Worm (Caenorhabditis elegans) whole organism, L4 larva: Measurements from ENCODE around the gene C14C6.6.

Experiments
- F44E2.7 ChIP-seq: fragments of 200-800 bp; sonication (Bioruptor generic); IDR thresholded peaks from 2 replicates; pipeline ENCODE4 v2.1.2; 2022; ENCODE audit warnings: missing genetic modification characterization, missing compliant biosample characterization
- R02D3.7 ChIP-seq: fragments of 150-350 bp; sonication (generic microtip); optimal IDR thresholded peaks from 3 replicates; lab custom pipeline; 2014; ENCODE audit warnings: missing biosample characterization, missing genetic modification characterization
- Y105C5A.15 ChIP-seq: fragments of 200-800 bp; sonication (Bioruptor generic); IDR thresholded peaks from 2 replicates; pipeline ENCODE4 v1.3.6; 2022; ENCODE audit warnings: missing genetic modification characterization, missing compliant biosample characterization
- Y48G9A.11 ChIP-seq: fragments of 200-800 bp; sonication (Bioruptor generic); IDR thresholded peaks from 2 replicates; pipeline ENCODE4 v1.3.6; 2022; ENCODE audit warnings: missing genetic modification reagents, missing genetic modification characterization, missing compliant biosample characterization
- aha-1 ChIP-seq: fragments of 150-350 bp; peaks from one replicate; lab custom pipeline; 2014; ENCODE audit warnings: missing biosample characterization, missing genetic modification characterization
- ceh-62 ChIP-seq: sonication (generic microtip); optimal IDR thresholded peaks from 2 replicates; lab custom pipeline; 2017; ENCODE audit warnings: missing biosample characterization, missing genetic modification characterization
- ceh-82 ChIP-seq: sonication (generic microtip); optimal IDR thresholded peaks from 2 replicates; lab custom pipeline; 2017; ENCODE audit warnings: missing biosample characterization, missing genetic modification characterization
- ces-1 ChIP-seq: fragments of 150-350 bp; sonication (generic microtip); optimal IDR thresholded peaks from 4 replicates; lab custom pipeline; 2014; ENCODE audit warnings: missing biosample characterization, missing genetic modification reagents, missing genetic modification characterization
- cey-2 ChIP-seq: sonication (generic microtip); optimal IDR thresholded peaks from 3 replicates; lab custom pipeline; 2017; ENCODE audit warnings: missing genetic modification characterization, mild to moderate bottlenecking, missing compliant biosample characterization, antibody characterized with exemption, borderline replicate concordance; ENCODE audit not compliant: insufficient read depth
- daf-8 ChIP-seq: fragments of 200-800 bp; sonication (Bioruptor generic); IDR thresholded peaks from 2 replicates; pipeline ENCODE4 v1.3.6; 2022; ENCODE audit warnings: missing genetic modification characterization, missing compliant biosample characterization
- dmd-8 ChIP-seq: fragments of 200-800 bp; sonication (Bioruptor generic); IDR thresholded peaks from 2 replicates; pipeline ENCODE4 v1.3.6; 2022; ENCODE audit warnings: missing genetic modification characterization, missing compliant biosample characterization
- dmd-9 ChIP-seq: fragments of 200-800 bp; sonication (Bioruptor generic); IDR thresholded peaks from 2 replicates; pipeline ENCODE4 v1.3.6; 2022; ENCODE audit warnings: missing genetic modification reagents, missing genetic modification characterization, missing compliant biosample characterization
- dpl-1 ChIP-seq: fragments of 150-350 bp; optimal IDR thresholded peaks from 2 replicates; lab custom pipeline; 2014; ENCODE audit warnings: missing biosample characterization, missing genetic modification reagents, missing genetic modification characterization
- duxl-1 ChIP-seq: sonication (generic microtip); optimal IDR thresholded peaks from 2 replicates; lab custom pipeline; 2016; ENCODE audit warnings: mild to moderate bottlenecking, missing genetic modification characterization, moderate library complexity, missing compliant biosample characterization; ENCODE audit not compliant: poor library complexity
- hif-1 ChIP-seq, 2 experiments: sonication (generic microtip); optimal IDR thresholded peaks; 2 replicates each; lab custom pipeline; 2016 to 2017; ENCODE audit warnings: missing compliant biosample characterization in 2 of 2, missing genetic modification characterization in 2 of 2, missing genetic modification reagents in 2 of 2, missing genotype in 2 of 2, mild to moderate bottlenecking in 1 of 2
- hlh-11 ChIP-seq: fragments of 200-800 bp; sonication (Bioruptor generic); optimal IDR thresholded peaks from 2 replicates; lab custom pipeline; 2018; ENCODE audit warnings: mild to moderate bottlenecking, missing genetic modification characterization, missing compliant biosample characterization
- hmg-1.1 ChIP-seq: fragments of 200-800 bp; sonication (Bioruptor generic); IDR thresholded peaks from 2 replicates; pipeline ENCODE4 v1.3.6; 2022; ENCODE audit warnings: missing genetic modification reagents, missing genetic modification characterization, missing compliant biosample characterization
- lin-1 ChIP-seq: fragments of 200-800 bp; sonication (Bioruptor generic); IDR thresholded peaks from 2 replicates; pipeline ENCODE4 v1.3.6; 2022; ENCODE audit warnings: missing genetic modification reagents, missing genetic modification characterization, missing compliant biosample characterization
- lin-13 ChIP-seq: fragments of 150-350 bp; optimal IDR thresholded peaks from 2 replicates; lab custom pipeline; 2014; ENCODE audit warnings: missing biosample characterization, missing genetic modification reagents, missing genetic modification characterization
- mdl-1 ChIP-seq, 2 experiments: fragments of 150-350 bp in 1 of 2; sonication (generic microtip) in 1 of 2; optimal IDR thresholded peaks; 2 replicates each; lab custom pipeline; 2014 to 2017; ENCODE audit warnings: missing biosample characterization in 2 of 2, missing genetic modification characterization in 2 of 2
- mep-1 ChIP-seq: fragments of 150-350 bp; sonication (generic microtip); optimal IDR thresholded peaks from 3 replicates; lab custom pipeline; 2014; ENCODE audit warnings: missing biosample characterization, missing genetic modification characterization
- nhr-111 ChIP-seq: fragments of 200-800 bp; sonication (Bioruptor generic); optimal IDR thresholded peaks from 2 replicates; lab custom pipeline; 2018; ENCODE audit warnings: mild to moderate bottlenecking, missing genetic modification characterization, missing compliant biosample characterization
- nhr-237 ChIP-seq: sonication (generic microtip); optimal IDR thresholded peaks from 2 replicates; lab custom pipeline; 2017; ENCODE audit warnings: missing biosample characterization, missing genetic modification characterization
- nhr-25 ChIP-seq: sonication (generic microtip); optimal IDR thresholded peaks from 2 replicates; lab custom pipeline; 2017; ENCODE audit warnings: missing genetic modification characterization, mild to moderate bottlenecking, missing compliant biosample characterization, antibody characterized with exemption, moderate library complexity, borderline replicate concordance; ENCODE audit not compliant: insufficient read depth
- nhr-76 ChIP-seq: fragments of 150-350 bp; optimal IDR thresholded peaks from 2 replicates; lab custom pipeline; 2014; ENCODE audit warnings: missing biosample characterization, missing genetic modification characterization
- php-3 ChIP-seq: fragments of 200-800 bp; sonication (Bioruptor generic); IDR thresholded peaks from 2 replicates; pipeline ENCODE4 v1.3.6; 2022; ENCODE audit warnings: missing genetic modification reagents, missing genetic modification characterization, missing compliant biosample characterization
- pqm-1 ChIP-seq: sonication (generic microtip); optimal IDR thresholded peaks from 2 replicates; lab custom pipeline; 2017; ENCODE audit warnings: missing biosample characterization, missing genetic modification characterization
- sdz-12 ChIP-seq: fragments of 200-800 bp; sonication (Bioruptor generic); optimal IDR thresholded peaks from 2 replicates; lab custom pipeline; 2018; ENCODE audit warnings: mild to moderate bottlenecking, missing genetic modification characterization, missing compliant biosample characterization
- snpc-1.2 ChIP-seq: fragments of 200-800 bp; sonication (Bioruptor generic); IDR thresholded peaks from 2 replicates; pipeline ENCODE4 v1.3.6; 2022; ENCODE audit warnings: missing genetic modification reagents, missing genetic modification characterization, missing compliant biosample characterization
- spr-3 ChIP-seq: fragments of 200-800 bp; sonication (Bioruptor generic); optimal IDR thresholded peaks from 2 replicates; lab custom pipeline; 2018; ENCODE audit warnings: mild to moderate bottlenecking, missing genetic modification characterization, missing compliant biosample characterization
- unc-130 ChIP-seq: sonication (generic microtip); optimal IDR thresholded peaks from 2 replicates; lab custom pipeline; 2016; ENCODE audit warnings: missing genetic modification reagents, missing genetic modification characterization, missing compliant biosample characterization
- unc-62 ChIP-seq, 3 experiments: fragments of 150-350 bp in 1 of 3; sonication (generic microtip); optimal IDR thresholded peaks in 2 of 3; peaks in 1 of 3; 1 replicate in 1 of 3; 2 replicates in 2 of 3; lab custom pipeline; 2014 to 2017; ENCODE audit warnings: missing biosample characterization in 3 of 3, missing genetic modification characterization in 3 of 3, missing genetic modification reagents in 3 of 3, missing genotype in 1 of 3
- zag-1 ChIP-seq: fragments of 150-350 bp; optimal IDR thresholded peaks from 2 replicates; lab custom pipeline; 2014; ENCODE audit warnings: missing biosample characterization, missing genetic modification characterization
- zfp-2 ChIP-seq: sonication (generic microtip); optimal IDR thresholded peaks from 2 replicates; lab custom pipeline; 2016; ENCODE audit warnings: mild to moderate bottlenecking, missing genetic modification characterization, missing compliant biosample characterization
- zip-2 ChIP-seq: fragments of 150-350 bp; optimal IDR thresholded peaks from 2 replicates; lab custom pipeline; 2014; ENCODE audit warnings: missing biosample characterization, missing genetic modification characterization

C14C6.6 gene

ce11 chrV:587818-588217 is 39.9 kb upstream of the C14C6.6 start, which contains the start of gene K06H6.1:
TSS of gene K06H6.1 (plus strand) at chrV:588118.
- peak in 1 of 2 experiments; percentile 40 for TF ChIP-seq unc-62 (GFP tag; optimal IDR thresholded peaks at IDR 0.05 in 1 of 2; lab: Kevin White, UChicago)
- no peak for TF ChIP-seq unc-62 (tag; optimal IDR thresholded peaks at IDR 0.05; lab: Kevin White, UChicago)
- TF ChIP-seq spr-3 (GFP tag; lab: Kevin White, UChicago), result no peak
- TF ChIP-seq hmg-1.1, result no peak

- TF ChIP-seq aha-1 (tag; lab: Kevin White, UChicago) (peak; percentile 4), nhr-25 (no peak)
Observed at ce11 chrV:585472-585871, 37.6 kb upstream of the C14C6.6 start, which contains the start of gene K06H6.2. TSS of gene K06H6.2 (plus strand) at chrV:585772.

- TF ChIP-seq daf-8 (GFP tag; lab: Robert Waterston, UW) (no peak), zfp-2 (no peak), lin-1 (GFP tag; lab: Robert Waterston, UW) (no peak), ceh-82 (tag; lab: Kevin White, UChicago) (no peak), F44E2.7 (GFP tag; lab: Robert Waterston, UW) (no peak), nhr-237 (tag; lab: Kevin White, UChicago) (no peak)
Observed at ce11 chrV:581616-582015, 33.7 kb upstream of the C14C6.6 start, which contains the start of gene nstp-7. TSS of gene nstp-7 (plus strand) at chrV:581916.

ce11 chrV:578977-579376 is 31.1 kb upstream of the C14C6.6 start, which contains the start of gene K06H6.4:
TSS of gene K06H6.4 (plus strand) at chrV:579277.
- TF ChIP-seq cey-2 (tag; lab: Kevin White, UChicago) (no peak), php-3 (no peak), mep-1 (tag; lab: Kevin White, UChicago) (no peak), nhr-76 (no peak), unc-130 (GFP tag; lab: Kevin White, UChicago) (no peak), pqm-1 (tag; lab: Kevin White, UChicago) (no peak), hlh-11 (no peak), ceh-82 (tag; lab: Kevin White, UChicago) (no peak), mdl-1 (tag; optimal IDR thresholded peaks at IDR 0.05; lab: Kevin White, UChicago) (no peak), aha-1 (tag; lab: Kevin White, UChicago) (no peak), zag-1 (tag; lab: Kevin White, UChicago) (no peak), ceh-62 (tag; lab: Kevin White, UChicago) (no peak)

- TF ChIP-seq duxl-1, result no peak
- TF ChIP-seq unc-62 (GFP tag; optimal IDR thresholded peaks at IDR 0.05 in 1 of 2; lab: Kevin White, UChicago), result peak in 1 of 2 experiments; percentile 97
- TF ChIP-seq unc-62 (tag; optimal IDR thresholded peaks at IDR 0.05; lab: Kevin White, UChicago), result no peak
Observed at ce11 chrV:576918-577317, 29.0 kb upstream of the C14C6.6 start.

- TF ChIP-seq sdz-12 (GFP tag; lab: Kevin White, UChicago) (no peak), snpc-1.2 (GFP tag; lab: Robert Waterston, UW) (no peak), dpl-1 (no peak), dmd-8 (no peak), nhr-111 (GFP tag; lab: Kevin White, UChicago) (no peak), hif-1 (tag; optimal IDR thresholded peaks at IDR 0.05; lab: Kevin White, UChicago) (no peak), mdl-1 (tag; optimal IDR thresholded peaks at IDR 0.05; lab: Kevin White, UChicago) (no peak)
Observed at ce11 chrV:576070-576469, 28.2 kb upstream of the C14C6.6 start, which contains the start of gene K06H6.5. TSS of gene K06H6.5 (plus strand) at chrV:576370.

- TF ChIP-seq Y105C5A.15 (no peak), ces-1 (GFP tag; lab: Kevin White, UChicago) (no peak), lin-13 (GFP tag; lab: Kevin White, UChicago) (no peak), dmd-9 (GFP tag; lab: Robert Waterston, UW) (no peak), lin-1 (GFP tag; lab: Robert Waterston, UW) (no peak), R02D3.7 (tag; lab: Kevin White, UChicago) (no peak), mep-1 (tag; lab: Kevin White, UChicago) (no peak), Y48G9A.11 (GFP tag; lab: Robert Waterston, UW) (no peak), zip-2 (tag; lab: Kevin White, UChicago) (no peak)
Observed at ce11 chrV:574639-575038, 26.8 kb upstream of the C14C6.6 start, which contains the start of gene C14C6.13. TSS of gene C14C6.13 (minus strand) at chrV:574739.
